Worm (Caenorhabditis elegans): ENCODE measurements around the gene F43D2.3.

DNA sequence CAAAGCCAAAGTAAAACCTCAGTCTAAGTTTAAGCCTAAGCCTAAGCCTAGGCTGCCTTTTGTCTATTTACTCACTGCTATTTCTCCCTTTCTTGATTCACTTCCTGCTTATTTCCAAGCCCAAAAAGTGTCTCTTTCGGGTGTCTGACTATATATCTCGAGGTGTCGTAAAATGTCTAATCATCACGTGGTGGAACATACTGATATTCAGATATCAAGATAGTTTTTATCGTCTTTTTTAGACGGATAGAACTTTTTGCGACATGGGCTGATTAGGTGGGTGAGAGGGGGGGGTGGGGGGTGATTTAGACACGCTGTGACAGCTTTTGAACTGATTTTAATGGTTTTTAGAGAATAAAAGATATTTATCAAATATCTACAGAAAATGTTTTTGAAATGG is 25.3 kb downstream of the F43D2.3 start:
- TF ChIP-seq nhr-25 (tag; optimal IDR thresholded peaks at IDR 0.05): peak; percentile 11
- no peak for TF ChIP-seq snpc-4 (tag; optimal IDR thresholded peaks at IDR 0.05)
- no peak for TF ChIP-seq mbf-1 (tag; optimal IDR thresholded peaks at IDR 0.05)
- TF ChIP-seq elt-3 (tag; optimal IDR thresholded peaks at IDR 0.05): no peak
- TF ChIP-seq ZK546.5 (tag; optimal IDR thresholded peaks at IDR 0.05): no peak
- TF ChIP-seq unc-62 (GFP tag; optimal IDR thresholded peaks at IDR 0.05): no peak
- TF ChIP-seq nhr-237 (tag; optimal IDR thresholded peaks at IDR 0.05): no peak
- TF ChIP-seq nhr-11 (tag; optimal IDR thresholded peaks at IDR 0.05): no peak
- TF ChIP-seq fos-1 (tag; optimal IDR thresholded peaks at IDR 0.05): no peak
- no peak for TF ChIP-seq unc-39 (tag; optimal IDR thresholded peaks at IDR 0.05)
- no peak for TF ChIP-seq mdl-1 (tag; optimal IDR thresholded peaks at IDR 0.05)
- no peak for TF ChIP-seq ceh-16 (tag; optimal IDR thresholded peaks at IDR 0.05)
- TF ChIP-seq ceh-82 (tag; optimal IDR thresholded peaks at IDR 0.05): no peak

All from whole organism, L2 larva.